Fruit fly (Drosophila melanogaster) whole organism, adult: ENCODE measurements around the gene CG42588.

Source experiments
- CG11617 ChIP-seq: fragments of 200-800 bp; sonication (Bioruptor generic); optimal IDR thresholded peaks from 2 replicates; lab custom pipeline; 2017; ENCODE audit warnings: mild to moderate bottlenecking, missing biosample characterization, missing genetic modification reagents, missing genetic modification characterization
- CG12768 ChIP-seq: fragments of 200-800 bp; sonication (Bioruptor generic); optimal IDR thresholded peaks from 2 replicates; lab custom pipeline; 2017; ENCODE audit warnings: missing biosample characterization, missing genetic modification characterization, mild to moderate bottlenecking, moderate library complexity, missing genetic modification reagents
- CG14711 ChIP-seq: fragments of 200-800 bp; sonication (Bioruptor generic); optimal IDR thresholded peaks from 2 replicates; lab custom pipeline; 2018; ENCODE audit warnings: missing biosample characterization, mild to moderate bottlenecking, missing genetic modification characterization, moderate library complexity
- CG1620 ChIP-seq: fragments of 200-800 bp; sonication (Bioruptor generic); optimal IDR thresholded peaks from 2 replicates; lab custom pipeline; 2016; ENCODE audit warnings: missing biosample characterization, missing genetic modification characterization
- CG33017 ChIP-seq: fragments of 200-800 bp; sonication (Bioruptor generic); optimal IDR thresholded peaks from 2 replicates; lab custom pipeline; 2018; ENCODE audit warnings: missing biosample characterization, mild to moderate bottlenecking, missing genetic modification characterization, moderate library complexity
- CG5204 ChIP-seq: fragments of 200-800 bp; sonication (Bioruptor generic); optimal IDR thresholded peaks from 2 replicates; lab custom pipeline; 2016; ENCODE audit warnings: missing biosample characterization, missing genetic modification characterization
- CG7045 ChIP-seq: fragments of 200-800 bp; sonication (Bioruptor generic); optimal IDR thresholded peaks from 2 replicates; lab custom pipeline; 2017; ENCODE audit warnings: missing biosample characterization, mild to moderate bottlenecking, missing genetic modification characterization
- CG7101 ChIP-seq: fragments of 200-800 bp; sonication (Bioruptor generic); optimal IDR thresholded peaks from 2 replicates; lab custom pipeline; 2018; ENCODE audit warnings: missing biosample characterization, mild to moderate bottlenecking, missing genetic modification characterization, moderate library complexity
- Clk ChIP-seq: fragments of 200-800 bp; sonication (Bioruptor generic); optimal IDR thresholded peaks from 2 replicates; lab custom pipeline; 2017; ENCODE audit warnings: missing biosample characterization, missing genetic modification characterization
- Crg-1 ChIP-seq: fragments of 200-800 bp; sonication (Bioruptor generic); optimal IDR thresholded peaks from 2 replicates; lab custom pipeline; 2016; ENCODE audit warnings: missing biosample characterization, missing genetic modification characterization
- Hr96 ChIP-seq: fragments of 200-800 bp; sonication (Bioruptor generic); optimal IDR thresholded peaks from 2 replicates; lab custom pipeline; 2016; ENCODE audit warnings: missing biosample characterization, missing genetic modification characterization
- Mnt ChIP-seq: fragments of 200-800 bp; sonication (Bioruptor generic); optimal IDR thresholded peaks from 2 replicates; lab custom pipeline; 2016; ENCODE audit warnings: missing biosample characterization, mild to moderate bottlenecking, missing genetic modification characterization
- bab1 ChIP-seq: fragments of 200-800 bp; sonication (Bioruptor generic); optimal IDR thresholded peaks from 3 replicates; lab custom pipeline; 2019; ENCODE audit warnings: missing biosample characterization, mild to moderate bottlenecking, missing genetic modification characterization, moderate library complexity
- cic ChIP-seq: fragments of 200-800 bp; sonication (Bioruptor generic); optimal IDR thresholded peaks from 2 replicates; lab custom pipeline; 2017; ENCODE audit warnings: missing biosample characterization, mild to moderate bottlenecking, missing genetic modification characterization, moderate library complexity
- cnc ChIP-seq, 2 experiments: fragments of >200 bp; optimal IDR thresholded peaks; 2 replicates each; lab custom pipeline; 2017
- kay ChIP-seq: fragments of 200-800 bp; sonication (Bioruptor generic); peaks from one replicate; lab custom pipeline; 2016; ENCODE audit warnings: missing biosample characterization, missing genetic modification characterization, borderline replicate concordance
- ovo ChIP-seq: fragments of 200-800 bp; sonication (Bioruptor generic); optimal IDR thresholded peaks from 2 replicates; lab custom pipeline; 2016; ENCODE audit warnings: missing biosample characterization, missing genetic modification characterization
- pad ChIP-seq: fragments of 200-800 bp; sonication (Bioruptor generic); optimal IDR thresholded peaks from 3 replicates; lab custom pipeline; 2017; ENCODE audit warnings: missing biosample characterization, missing genetic modification characterization, mild to moderate bottlenecking, moderate library complexity, missing genetic modification reagents
- tj ChIP-seq: fragments of 200-800 bp; sonication (Bioruptor generic); optimal IDR thresholded peaks from 3 replicates; lab custom pipeline; 2017; ENCODE audit warnings: missing biosample characterization, mild to moderate bottlenecking, missing genetic modification characterization, moderate library complexity
- toe ChIP-seq: fragments of 200-800 bp; sonication (Bioruptor generic); optimal IDR thresholded peaks from 2 replicates; lab custom pipeline; 2016; ENCODE audit warnings: missing biosample characterization, missing genetic modification characterization

The CG42588 gene

DNA sequence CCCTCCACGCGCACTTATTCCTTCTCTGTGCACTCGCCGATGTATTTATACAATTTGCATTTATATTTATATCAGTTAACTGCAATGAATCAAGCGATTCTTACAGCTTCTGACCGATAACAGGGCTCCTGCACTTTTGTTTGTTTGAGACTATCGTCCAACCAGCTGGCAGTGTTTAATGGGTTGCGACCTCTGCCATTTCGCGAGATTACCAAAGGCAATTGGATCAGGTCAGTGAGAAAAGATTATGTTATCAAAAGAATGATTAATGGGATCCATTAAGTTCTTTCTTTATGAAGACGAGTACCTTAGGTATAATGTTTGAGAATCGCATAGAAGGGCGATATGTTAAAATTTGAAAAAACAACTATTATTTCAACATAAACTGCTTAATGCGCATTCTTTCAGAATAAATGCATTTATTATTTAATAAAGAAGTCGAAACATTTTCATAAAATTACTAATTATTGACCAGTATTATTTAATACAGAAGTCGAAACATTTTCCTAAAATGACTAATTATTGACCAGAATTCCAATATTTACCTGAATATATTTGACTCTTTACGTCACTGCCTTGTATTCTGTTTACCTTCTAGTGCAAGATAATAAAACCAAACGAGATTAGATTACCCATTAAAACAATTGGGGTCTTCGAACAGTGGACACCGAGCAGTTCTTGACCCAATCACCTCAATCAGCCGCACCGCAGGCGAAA, 14.5 kb upstream of the CG42588 start:
- TF ChIP-seq Crg-1 (GFP tag; lab: Kevin White, UChicago) = no peak
- no peak for TF ChIP-seq CG5204 (GFP tag; lab: Kevin White, UChicago)
- TF ChIP-seq CG11617 = no peak
- no peak for TF ChIP-seq cic (GFP tag; lab: Kevin White, UChicago)
- no peak for TF ChIP-seq bab1 (GFP tag; lab: Kevin White, UChicago)
- no peak for TF ChIP-seq CG1620
- no peak for TF ChIP-seq ovo
- no peak for TF ChIP-seq Mnt (GFP tag; lab: Kevin White, UChicago)
- no peak for TF ChIP-seq CG33017
- TF ChIP-seq CG12768 (GFP tag; lab: Kevin White, UChicago) = no peak
- no peak for TF ChIP-seq Clk
- TF ChIP-seq kay (GFP tag; lab: Kevin White, UChicago) = no peak

DNA sequence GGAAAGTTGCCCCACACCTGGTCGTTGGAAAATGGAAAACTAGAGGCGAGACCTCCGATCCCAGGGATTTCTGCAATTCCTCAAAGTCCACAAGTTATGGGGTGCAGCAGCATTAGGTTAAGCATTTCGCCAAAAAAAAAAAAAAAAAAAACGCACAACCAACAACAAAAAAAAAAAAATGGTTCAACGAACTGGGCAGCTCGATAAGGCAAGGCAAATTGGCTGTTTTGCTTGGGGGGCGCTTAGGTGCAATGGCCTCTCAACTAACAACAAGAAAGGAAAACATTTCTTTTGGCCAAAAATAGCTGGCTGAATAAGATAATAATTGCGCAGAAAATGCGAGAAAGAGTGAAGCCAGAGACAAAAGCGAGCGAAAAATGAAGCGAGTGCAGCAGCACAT, 13.9 kb upstream of the CG42588 start:
- TF ChIP-seq Crg-1 (GFP tag; lab: Kevin White, UChicago) = no peak
- TF ChIP-seq ovo = no peak
- no peak for TF ChIP-seq CG14711 (tag; lab: Kevin White, UChicago)
- no peak for TF ChIP-seq pad (GFP tag; lab: Kevin White, UChicago)
- TF ChIP-seq CG7045 (GFP tag; lab: Kevin White, UChicago) = no peak

DNA sequence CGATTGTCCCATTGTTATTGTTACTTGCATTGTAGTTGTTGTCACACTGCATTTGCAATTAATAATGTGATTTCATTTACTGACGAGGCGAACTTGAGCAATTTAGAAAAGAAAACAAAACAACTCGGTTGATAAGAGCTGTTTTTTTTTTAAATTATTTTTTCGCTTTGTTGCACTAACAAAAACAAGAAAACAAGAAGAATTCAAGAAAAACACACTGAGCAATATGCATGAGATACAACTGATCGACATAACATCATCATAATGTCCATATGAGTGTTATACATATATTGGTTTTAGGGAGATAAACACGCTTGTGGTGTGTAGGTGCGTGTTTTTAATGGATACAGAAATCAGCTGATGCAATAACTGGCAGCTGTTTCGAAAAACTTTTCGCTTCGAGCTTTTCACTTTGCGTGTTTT, 11.6 kb upstream of the CG42588 start:
- no peak for TF ChIP-seq Hr96 (GFP tag; lab: Kevin White, UChicago)
- TF ChIP-seq Crg-1 (GFP tag; lab: Kevin White, UChicago) = peak; percentile 18
- peak; percentile 88 for TF ChIP-seq kay (GFP tag; lab: Kevin White, UChicago)
- no peak for TF ChIP-seq CG1620
- peak; percentile 86 for TF ChIP-seq cic (GFP tag; lab: Kevin White, UChicago)
- peak; percentile 23 for TF ChIP-seq CG7045 (GFP tag; lab: Kevin White, UChicago)
- no peak for TF ChIP-seq Mnt (GFP tag; lab: Kevin White, UChicago)
- no peak for TF ChIP-seq cnc (optimal IDR thresholded peaks at IDR 0.05; lab: Kevin White, UChicago)
- no peak for TF ChIP-seq ovo
- no peak for TF ChIP-seq Clk
- TF ChIP-seq toe (GFP tag; lab: Kevin White, UChicago) = peak; percentile 28
- TF ChIP-seq CG11617 = peak; percentile 23
- peak; percentile 35 for TF ChIP-seq CG14711 (tag; lab: Kevin White, UChicago)
- TF ChIP-seq tj = peak; percentile 46
- peak; percentile 52 for TF ChIP-seq CG33017
- peak; percentile 86 for TF ChIP-seq CG12768 (GFP tag; lab: Kevin White, UChicago)

DNA sequence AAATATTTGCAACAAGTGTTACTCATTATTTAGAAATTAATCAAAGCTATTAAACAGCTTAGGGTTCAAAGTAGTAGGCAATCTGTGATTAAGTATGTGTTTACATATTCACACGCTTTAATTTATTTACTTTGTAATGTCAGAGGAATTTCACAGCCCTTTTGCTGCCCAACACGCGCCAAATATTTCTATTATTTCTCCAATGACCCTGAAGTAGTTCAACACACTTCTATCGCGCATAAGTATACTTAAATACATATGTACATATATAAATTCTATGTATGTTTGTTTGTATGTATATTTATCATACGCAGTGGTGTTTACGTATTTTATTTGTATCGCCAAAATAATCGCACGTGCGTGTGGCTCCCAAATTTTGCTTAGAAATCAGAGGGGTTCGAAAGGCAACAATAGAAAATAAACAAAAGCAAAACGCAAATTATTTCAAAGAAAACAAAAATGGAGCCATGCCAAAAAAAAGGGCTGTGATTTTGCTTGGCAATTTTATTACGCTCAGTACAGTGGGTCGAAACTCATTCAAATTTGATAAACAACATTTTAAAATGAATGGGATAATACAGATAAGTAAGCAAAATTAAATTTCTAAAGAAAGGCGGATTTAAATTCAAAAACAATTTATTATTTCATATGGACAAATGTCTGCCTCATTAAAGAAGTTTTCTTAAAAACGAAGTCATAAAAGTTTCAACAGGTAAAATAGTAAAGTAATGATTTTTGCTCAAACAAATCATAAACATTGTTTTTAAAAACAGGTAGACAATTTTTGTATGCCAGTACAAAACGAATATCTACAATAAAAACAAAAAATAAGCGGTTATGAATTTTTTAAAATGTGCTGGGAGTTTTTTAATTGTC, 10.7 kb upstream of the CG42588 start:
- TF ChIP-seq CG7045 (GFP tag; lab: Kevin White, UChicago) (peak; percentile 21), kay (GFP tag; lab: Kevin White, UChicago) (peak; percentile 64), tj (peak; percentile 8), CG5204 (GFP tag; lab: Kevin White, UChicago) (no peak), pad (GFP tag; lab: Kevin White, UChicago) (no peak), Hr96 (GFP tag; lab: Kevin White, UChicago) (no peak), CG14711 (tag; lab: Kevin White, UChicago) (peak; percentile 18)

DNA sequence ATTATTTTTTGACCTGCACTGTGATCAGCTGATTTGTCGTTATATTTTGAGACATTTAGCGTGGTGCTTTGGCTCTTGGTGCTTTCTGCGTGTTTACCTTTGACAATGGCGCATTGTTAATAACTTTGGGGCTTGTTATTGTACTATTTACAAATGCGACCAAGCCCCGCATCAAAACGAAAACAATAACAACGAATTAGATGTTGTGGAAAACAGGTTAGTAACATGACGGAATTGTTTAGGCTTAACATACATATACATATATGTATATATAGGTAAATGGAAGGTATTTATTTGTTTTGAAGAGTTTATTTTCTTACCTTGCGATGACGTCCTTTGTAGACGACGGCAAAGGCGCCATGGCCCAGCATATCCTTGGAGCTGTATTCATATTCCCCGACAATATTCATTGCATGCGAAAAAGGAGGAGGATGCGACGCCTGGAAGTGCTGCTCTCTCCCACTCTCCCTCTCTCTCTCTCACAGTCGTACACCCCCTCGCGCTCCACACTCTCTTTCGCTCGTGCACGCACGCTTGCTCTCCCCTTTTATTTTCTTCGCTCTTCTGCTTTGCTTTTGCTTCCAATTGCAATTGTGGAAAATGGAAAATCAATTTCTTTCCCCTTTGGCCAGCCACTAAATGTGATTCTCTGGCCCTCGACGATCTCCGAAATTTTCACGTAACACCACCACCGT, 9.9 kb upstream of the CG42588 start:
- no peak for TF ChIP-seq CG7101 (tag; lab: Kevin White, UChicago)
- TF ChIP-seq CG12768 (GFP tag; lab: Kevin White, UChicago) = no peak
- no peak for TF ChIP-seq Hr96 (GFP tag; lab: Kevin White, UChicago)
- TF ChIP-seq Clk = peak; percentile 11
- TF ChIP-seq CG11617 = no peak

DNA sequence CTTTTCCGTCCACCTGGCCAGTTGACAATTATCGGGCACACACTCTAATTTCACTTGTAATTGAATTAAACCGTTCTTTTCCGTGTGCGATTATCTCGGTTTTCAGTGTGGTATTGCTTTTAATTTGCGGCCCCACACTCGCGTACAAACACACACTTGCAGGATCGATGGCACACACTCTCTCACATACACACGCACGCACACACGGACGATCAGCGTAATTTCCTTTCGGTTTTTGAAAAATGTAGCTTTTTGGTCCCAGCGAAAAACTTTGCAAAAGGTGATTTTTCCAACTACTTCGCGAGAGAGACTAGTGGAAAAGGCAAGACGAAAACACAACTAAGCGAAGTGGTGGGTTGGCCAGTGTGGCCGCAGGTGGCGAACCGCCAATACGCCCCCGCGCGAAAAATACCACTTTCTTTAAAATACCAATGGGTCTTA, 9.3 kb upstream of the CG42588 start, which contains the start of gene Atg1:
Atg1 (minus strand) TSS at position 387 of the 441 bp plus-strand sequence.
- no peak for TF ChIP-seq toe (GFP tag; lab: Kevin White, UChicago)
- peak; percentile 16 for TF ChIP-seq CG11617
- TF ChIP-seq tj = peak; percentile 19
- peak; percentile 36 for TF ChIP-seq CG12768 (GFP tag; lab: Kevin White, UChicago)
- TF ChIP-seq ovo = no peak
- TF ChIP-seq cic (GFP tag; lab: Kevin White, UChicago) = peak; percentile 56
- TF ChIP-seq Mnt (GFP tag; lab: Kevin White, UChicago) = peak; percentile 38
- peak; percentile 74 for TF ChIP-seq pad (GFP tag; lab: Kevin White, UChicago)
- peak; percentile 60 for TF ChIP-seq bab1 (GFP tag; lab: Kevin White, UChicago)
- no peak for TF ChIP-seq CG7045 (GFP tag; lab: Kevin White, UChicago)
